Fruit fly (Drosophila melanogaster) whole organism, embryonic: ENCODE data around the gene CG7963.

Source experiments
- Asciz ChIP-seq: fragments of 200-800 bp; sonication (Bioruptor generic); optimal IDR thresholded peaks from 2 replicates; lab custom pipeline; 2017; ENCODE audit warnings: missing biosample characterization, mild to moderate bottlenecking, missing genetic modification characterization, missing genetic modification reagents
- CG10209 ChIP-seq: fragments of 200-800 bp; sonication (Bioruptor generic); optimal IDR thresholded peaks from 3 replicates; lab custom pipeline; 2017; ENCODE audit warnings: missing biosample characterization, mild to moderate bottlenecking, missing genetic modification characterization, missing genetic modification reagents
- CG12391 ChIP-seq: fragments of 200-800 bp; sonication (Bioruptor generic); optimal IDR thresholded peaks from 3 replicates; lab custom pipeline; 2018; ENCODE audit warnings: missing biosample characterization, mild to moderate bottlenecking, missing genetic modification characterization, moderate library complexity
- CG12659 ChIP-seq: fragments of 200-800 bp; sonication (Bioruptor generic); optimal IDR thresholded peaks from 3 replicates; lab custom pipeline; 2017; ENCODE audit warnings: mild to moderate bottlenecking, missing biosample characterization, missing genetic modification reagents, missing genetic modification characterization
- CG13296 ChIP-seq: fragments of 200-800 bp; sonication (Bioruptor generic); optimal IDR thresholded peaks from 3 replicates; lab custom pipeline; 2018; ENCODE audit warnings: missing biosample characterization, mild to moderate bottlenecking, missing genetic modification characterization
- CG14441 ChIP-seq: fragments of 200-800 bp; sonication (Bioruptor generic); IDR thresholded peaks from 2 replicates; pipeline ENCODE4 v1.3.6; 2022; ENCODE audit warnings: missing biosample characterization, missing genetic modification characterization
- CG15011 ChIP-seq: fragments of 200-800 bp; sonication (Bioruptor generic); optimal IDR thresholded peaks from 3 replicates; lab custom pipeline; 2018; ENCODE audit warnings: missing biosample characterization, mild to moderate bottlenecking, missing genetic modification characterization
- CG15479 ChIP-seq: fragments of 200-800 bp; sonication (Bioruptor generic); optimal IDR thresholded peaks from 3 replicates; lab custom pipeline; 2019; ENCODE audit warnings: missing biosample characterization, mild to moderate bottlenecking, missing genetic modification characterization, moderate library complexity
- CG15514 ChIP-seq: fragments of 200-800 bp; sonication (Bioruptor generic); optimal IDR thresholded peaks from 3 replicates; lab custom pipeline; 2017; ENCODE audit warnings: missing biosample characterization, missing genetic modification characterization, mild to moderate bottlenecking, moderate library complexity, missing genetic modification reagents
- CG2199 ChIP-seq: fragments of 200-800 bp; sonication (Bioruptor generic); IDR thresholded peaks from 3 replicates; pipeline ENCODE4 v1.3.6; 2022; ENCODE audit warnings: missing biosample characterization, missing genetic modification characterization
- CG32532 ChIP-seq: fragments of 200-800 bp; sonication (Bioruptor generic); IDR thresholded peaks from 2 replicates; pipeline ENCODE4 v1.3.6; 2022; ENCODE audit warnings: missing biosample characterization, missing genetic modification characterization
- CG3995 ChIP-seq: fragments of 200-800 bp; sonication (Bioruptor generic); optimal IDR thresholded peaks from 3 replicates; lab custom pipeline; 2016; ENCODE audit warnings: missing biosample characterization, missing genetic modification characterization
- CG5180 ChIP-seq: fragments of 200-800 bp; sonication (Bioruptor generic); optimal IDR thresholded peaks from 3 replicates; lab custom pipeline; 2017; ENCODE audit warnings: missing biosample characterization, missing genetic modification characterization, mild to moderate bottlenecking, moderate library complexity, missing genetic modification reagents
- CG6813 ChIP-seq: fragments of 200-800 bp; sonication (Bioruptor generic); optimal IDR thresholded peaks from 2 replicates; lab custom pipeline; 2017; ENCODE audit warnings: missing biosample characterization, missing genetic modification characterization, mild to moderate bottlenecking, moderate library complexity, missing genetic modification reagents
- CG9727 ChIP-seq: fragments of 200-800 bp; sonication (Bioruptor generic); optimal IDR thresholded peaks from 3 replicates; lab custom pipeline; 2017; ENCODE audit warnings: missing biosample characterization, mild to moderate bottlenecking, missing genetic modification characterization
- D ChIP-seq, 2 experiments: fragments of 200-800 bp in 1 of 2; fragments of >200 bp in 1 of 2; sonication (Bioruptor generic) in 1 of 2; optimal IDR thresholded peaks; 2 replicates in 1 of 2; 3 replicates in 1 of 2; lab custom pipeline; 2017; ENCODE audit warnings: mild to moderate bottlenecking in 1 of 2, missing biosample characterization in 1 of 2, missing genetic modification characterization in 1 of 2, missing genetic modification reagents in 1 of 2
- Dek ChIP-seq: fragments of 200-800 bp; sonication (Bioruptor generic); optimal IDR thresholded peaks from 3 replicates; lab custom pipeline; 2019; ENCODE audit warnings: missing biosample characterization, mild to moderate bottlenecking, missing genetic modification characterization, moderate library complexity
- Doc3 ChIP-seq: fragments of 200-800 bp; sonication (Bioruptor generic); IDR thresholded peaks from 3 replicates; pipeline ENCODE4 v1.3.6; 2022; ENCODE audit warnings: missing biosample characterization, missing genetic modification characterization; ENCODE audit not compliant: partially characterized antibody
- Drgx ChIP-seq: fragments of 200-800 bp; sonication (Bioruptor generic); IDR thresholded peaks from 2 replicates; pipeline ENCODE4 v1.3.6; 2022; ENCODE audit warnings: missing biosample characterization, missing genetic modification characterization
- Fer3 ChIP-seq: fragments of 200-800 bp; sonication (Bioruptor generic); optimal IDR thresholded peaks from 2 replicates; lab custom pipeline; 2018; ENCODE audit warnings: missing biosample characterization, mild to moderate bottlenecking, missing genetic modification characterization, moderate library complexity
- HLH3B ChIP-seq: fragments of 200-800 bp; sonication (Bioruptor generic); IDR thresholded peaks from 2 replicates; pipeline ENCODE4 v1.3.6; 2022; ENCODE audit warnings: missing biosample characterization, missing genetic modification characterization
- Hand ChIP-seq: fragments of 200-800 bp; sonication (Bioruptor generic); optimal IDR thresholded peaks from 2 replicates; lab custom pipeline; 2017; ENCODE audit warnings: mild to moderate bottlenecking, missing biosample characterization, missing genetic modification reagents, missing genetic modification characterization
- Hr39 ChIP-seq: fragments of >200 bp; optimal IDR thresholded peaks from 2 replicates; lab custom pipeline; 2017
- Hr78 ChIP-seq, 2 experiments: fragments of 200-800 bp in 1 of 2; fragments of >200 bp in 1 of 2; sonication (Bioruptor generic) in 1 of 2; optimal IDR thresholded peaks; 2 replicates each; lab custom pipeline; 2017 to 2019; ENCODE audit warnings: missing biosample characterization in 2 of 2, missing genetic modification characterization in 2 of 2, mild to moderate bottlenecking in 1 of 2, moderate library complexity in 1 of 2
- Jarid2 ChIP-seq: fragments of 200-800 bp; sonication (Bioruptor generic); optimal IDR thresholded peaks from 3 replicates; lab custom pipeline; 2017; ENCODE audit warnings: mild to moderate bottlenecking, missing biosample characterization, missing genetic modification reagents, missing genetic modification characterization
- Meics ChIP-seq: fragments of 200-800 bp; sonication (Bioruptor generic); optimal IDR thresholded peaks from 2 replicates; lab custom pipeline; 2017; ENCODE audit warnings: missing biosample characterization, mild to moderate bottlenecking, missing genetic modification characterization
- NFAT ChIP-seq: fragments of 200-800 bp; sonication (Bioruptor generic); IDR thresholded peaks from 2 replicates; pipeline ENCODE4 v1.3.6; 2022; ENCODE audit warnings: missing biosample characterization, missing genetic modification characterization
- Pdp1 ChIP-seq, 2 experiments: fragments of 200-800 bp; sonication (Bioruptor generic); optimal IDR thresholded peaks; 3 replicates each; lab custom pipeline; 2016; ENCODE audit warnings: missing biosample characterization in 2 of 2, missing genetic modification characterization in 2 of 2, mild to moderate bottlenecking in 1 of 2, moderate library complexity in 1 of 2
- Rfx ChIP-seq: fragments of 200-800 bp; sonication (Bioruptor generic); IDR thresholded peaks from 2 replicates; pipeline ENCODE4 v1.3.6; 2022; ENCODE audit warnings: missing biosample characterization, missing genetic modification characterization
- Trl ChIP-seq, 3 experiments: fragments of >200 bp in 2 of 3; fragments of 200-800 bp in 1 of 3; sonication (Bioruptor generic) in 1 of 3; optimal IDR thresholded peaks; 2 replicates in 1 of 3; 3 replicates in 2 of 3; lab custom pipeline; 2016 to 2017; ENCODE audit warnings: missing biosample characterization in 1 of 3, missing genetic modification characterization in 1 of 3
- bsh ChIP-seq, 2 experiments: fragments of 200-800 bp; sonication (Bioruptor generic); optimal IDR thresholded peaks; 2 replicates each; lab custom pipeline; 2017 to 2018; ENCODE audit warnings: mild to moderate bottlenecking in 2 of 2, missing biosample characterization in 2 of 2, missing genetic modification characterization in 2 of 2, moderate library complexity in 1 of 2
- fd3F ChIP-seq: fragments of 200-800 bp; sonication (Bioruptor generic); optimal IDR thresholded peaks from 2 replicates; lab custom pipeline; 2018; ENCODE audit warnings: missing biosample characterization, mild to moderate bottlenecking, missing genetic modification characterization, moderate library complexity
- grn ChIP-seq: fragments of 200-800 bp; sonication (Bioruptor generic); optimal IDR thresholded peaks from 3 replicates; lab custom pipeline; 2017; ENCODE audit warnings: missing biosample characterization, missing genetic modification characterization
- hbn ChIP-seq: fragments of 200-800 bp; sonication (Bioruptor generic); IDR thresholded peaks from 2 replicates; pipeline ENCODE4 v1.3.6; 2022; ENCODE audit warnings: missing biosample characterization, missing genetic modification characterization; ENCODE audit not compliant: partially characterized antibody
- hkb ChIP-seq, 2 experiments: fragments of 200-800 bp in 1 of 2; fragments of >200 bp in 1 of 2; sonication (Bioruptor generic) in 1 of 2; IDR thresholded peaks in 1 of 2; optimal IDR thresholded peaks in 1 of 2; 2 replicates each; pipeline versions ENCODE4 v1.3.6 to Lab custom; 2017 to 2022; ENCODE audit warnings: missing biosample characterization in 1 of 2, missing genetic modification characterization in 1 of 2
- kah ChIP-seq: fragments of 200-800 bp; sonication (Bioruptor generic); optimal IDR thresholded peaks from 2 replicates; lab custom pipeline; 2018; ENCODE audit warnings: missing biosample characterization, mild to moderate bottlenecking, missing genetic modification characterization
- lilli ChIP-seq: fragments of 200-800 bp; sonication (Bioruptor generic); optimal IDR thresholded peaks from 3 replicates; lab custom pipeline; 2016; ENCODE audit warnings: missing biosample characterization, missing genetic modification characterization
- pnt ChIP-seq: fragments of 200-800 bp; sonication (Bioruptor generic); optimal IDR thresholded peaks from 3 replicates; lab custom pipeline; 2016; ENCODE audit warnings: missing biosample characterization, missing genetic modification characterization
- sd ChIP-seq: fragments of 200-800 bp; sonication (Bioruptor generic); optimal IDR thresholded peaks from 3 replicates; lab custom pipeline; 2018; ENCODE audit warnings: missing biosample characterization, mild to moderate bottlenecking, missing genetic modification characterization, moderate library complexity
- sens ChIP-seq: fragments of 200-800 bp; sonication (Bioruptor generic); peaks from one replicate; lab custom pipeline; 2016; ENCODE audit warnings: missing biosample characterization, missing genetic modification characterization
- slbo ChIP-seq: fragments of 200-800 bp; sonication (Bioruptor generic); IDR thresholded peaks from 2 replicates; pipeline ENCODE4 v1.3.6; 2022; ENCODE audit warnings: missing biosample characterization, missing genetic modification characterization
- sna ChIP-seq: fragments of 200-800 bp; sonication (Bioruptor generic); IDR thresholded peaks from 2 replicates; pipeline ENCODE4 v1.3.6; 2022; ENCODE audit warnings: missing biosample characterization, missing genetic modification characterization; ENCODE audit not compliant: partially characterized antibody
- tin ChIP-seq: fragments of 200-800 bp; sonication (Bioruptor generic); optimal IDR thresholded peaks from 3 replicates; lab custom pipeline; 2016; ENCODE audit warnings: missing biosample characterization, missing genetic modification characterization
- vnd ChIP-seq: fragments of 200-800 bp; sonication (Bioruptor generic); IDR thresholded peaks from 3 replicates; pipeline ENCODE4 v1.3.6; 2022; ENCODE audit warnings: missing biosample characterization, missing genetic modification characterization; ENCODE audit not compliant: partially characterized antibody
- vvl ChIP-seq: fragments of 200-800 bp; sonication (Bioruptor generic); IDR thresholded peaks from 2 replicates; pipeline ENCODE4 v1.3.6; 2022; ENCODE audit warnings: missing biosample characterization, missing genetic modification characterization

Gene CG7963

dm6 chr3R:8317215-8317614 lies 45.4 kb upstream of the CG7963 start, which contains the start of gene Ctr1B (continued):
- TF ChIP-seq bsh (GFP tag; optimal IDR thresholded peaks at IDR 0.05; lab: Kevin White, UChicago) (no peak), kah (GFP tag; lab: Kevin White, UChicago) (no peak), NFAT (no peak), grn (peak; percentile 92), CG2199 (GFP tag; lab: Robert Waterston, UW) (0 out of 3 replicates have a peak, but pooled peaks have one; percentile 28), tin (GFP tag; lab: Kevin White, UChicago) (no peak), Hr78 (GFP tag; optimal IDR thresholded peaks at IDR 0.05; lab: Kevin White, UChicago) (peak in 1 of 2 experiments; percentile 72), fd3F (GFP tag; lab: Kevin White, UChicago) (no peak), Doc3 (GFP tag; lab: Robert Waterston, UW) (no peak), CG3995 (GFP tag; lab: Kevin White, UChicago) (no peak)

dm6 chr3R:8317709-8318335 lies 44.8 kb upstream of the CG7963 start:
- TF ChIP-seq CG15479 (GFP tag; lab: Kevin White, UChicago) (peak; percentile 13), CG32532 (GFP tag; lab: Robert Waterston, UW) (peak; percentile 48; the same call in 1 of the 2 replicates), HLH3B (no peak), CG15011 (GFP tag; lab: Kevin White, UChicago) (peak; percentile 13), lilli (GFP tag; lab: Kevin White, UChicago) (peak; percentile 25), sens (peak; percentile 72), Rfx (GFP tag; lab: Robert Waterston, UW) (peak; percentile 51; the same call in 1 of the 2 replicates), vnd (GFP tag; lab: Robert Waterston, UW) (no peak), Meics (peak; percentile 35), Asciz (GFP tag; lab: Kevin White, UChicago) (peak; percentile 26), Pdp1 (GFP tag; optimal IDR thresholded peaks at IDR 0.05; lab: Kevin White, UChicago) (peak in 1 of 2 experiments; percentile 69), CG12391 (peak; percentile 23), Hand (GFP tag; lab: Kevin White, UChicago) (peak; percentile 1), CG12659 (GFP tag; lab: Kevin White, UChicago) (peak; percentile 12), vvl (GFP tag; lab: Robert Waterston, UW) (peak; percentile 42; the same call in 1 of the 2 replicates), slbo (GFP tag; lab: Robert Waterston, UW) (peak; percentile 49; the same call in 1 of the 2 replicates), hkb (optimal IDR thresholded peaks at IDR 0.05; lab: Kevin White, UChicago) (no peak), hkb (GFP tag; IDR thresholded peaks at IDR 0.05; lab: Robert Waterston, UW) (peak; percentile 15; the same call in 1 of the 2 replicates), Drgx (GFP tag; lab: Robert Waterston, UW) (peak; percentile 48), CG15514 (GFP tag; lab: Kevin White, UChicago) (no peak), sna (no peak), CG9727 (no peak), sd (tag; lab: Kevin White, UChicago) (peak; percentile 41), pnt (GFP tag; lab: Kevin White, UChicago) (no peak), Hr39 (lab: Kevin White, UChicago) (no peak), hbn (GFP tag; lab: Robert Waterston, UW) (no peak), CG13296 (GFP tag; lab: Kevin White, UChicago) (peak; percentile 42), Dek (tag; lab: Kevin White, UChicago) (peak; percentile 33), D (optimal IDR thresholded peaks at IDR 0.05; lab: Kevin White, UChicago) (no peak), D (GFP tag; optimal IDR thresholded peaks at IDR 0.05; lab: Kevin White, UChicago) (no peak), Fer3 (tag; lab: Kevin White, UChicago) (peak; percentile 56), CG6813 (peak; percentile 46), Trl (optimal IDR thresholded peaks at IDR 0.05; lab: Kevin White, UChicago) (peak in 1 of 2 experiments; percentile 60), Trl (GFP tag; optimal IDR thresholded peaks at IDR 0.05; lab: Kevin White, UChicago) (no peak), CG14441 (GFP tag; lab: Robert Waterston, UW) (no peak), CG5180 (GFP tag; lab: Kevin White, UChicago) (peak; percentile 45), CG10209 (peak; percentile 18), Jarid2 (GFP tag; lab: Kevin White, UChicago) (peak; percentile 47)
